Fruit fly (Drosophila melanogaster): ENCODE measurements around the gene CG10600.

Gene CG10600

DNA sequence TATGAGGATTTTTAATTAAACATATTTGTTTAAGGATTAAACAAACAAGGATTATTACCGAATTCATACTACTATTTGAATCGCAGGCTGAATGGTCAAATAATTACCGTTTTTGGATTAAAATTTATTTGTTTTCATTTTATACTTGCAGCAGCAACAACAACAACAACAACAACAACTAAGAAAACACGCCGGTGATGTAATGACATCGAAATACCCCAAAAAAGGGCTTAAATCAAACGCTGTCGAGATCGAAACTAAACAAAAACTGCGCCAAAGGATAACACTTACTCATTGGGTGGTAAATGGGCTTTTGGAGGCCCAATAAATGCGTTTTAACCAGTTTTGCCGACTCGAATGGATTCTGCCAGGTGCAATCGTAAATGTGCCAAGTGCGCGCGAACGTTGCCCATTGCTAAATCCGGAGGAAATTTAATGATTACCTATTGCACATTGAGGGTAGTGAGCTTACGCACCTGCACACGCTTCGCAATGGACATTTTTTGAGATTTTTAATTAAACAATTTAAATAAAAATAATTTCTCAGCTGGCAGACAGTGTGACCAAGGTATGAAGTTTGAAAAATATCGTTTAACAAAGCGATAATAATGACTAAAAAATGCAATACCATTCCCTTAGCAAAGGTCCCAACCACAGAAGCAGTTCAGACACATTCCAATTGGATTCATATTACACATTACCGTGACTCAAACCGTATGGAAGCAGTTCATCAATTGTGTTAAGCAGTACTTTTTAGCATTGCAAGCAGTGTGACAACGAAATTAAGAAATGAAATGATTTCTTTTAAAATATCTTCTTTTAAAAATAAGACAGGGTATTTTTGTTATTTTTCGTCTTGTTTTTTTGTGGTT lies 19.4 kb upstream of the CG10600 start, which contains the start of the genes CG10602 and mRpL13 (continued):
- TF ChIP-seq CG16815 (GFP tag; optimal IDR thresholded peaks at IDR 0.05) (no peak), CG11247 (GFP tag; IDR thresholded peaks at IDR 0.05) (no peak), knrl (GFP tag; IDR thresholded peaks at IDR 0.05; ENCODE audit: partially characterized antibody) (peak; percentile 77; the same call in 1 of the 3 replicates), CG2116 (GFP tag; optimal IDR thresholded peaks at IDR 0.05) (peak; percentile 36), CG10543 (GFP tag; optimal IDR thresholded peaks at IDR 0.05) (no peak), tio (GFP tag; optimal IDR thresholded peaks at IDR 0.05) (no peak), CG2875 (GFP tag; optimal IDR thresholded peaks at IDR 0.05) (no peak)

DNA sequence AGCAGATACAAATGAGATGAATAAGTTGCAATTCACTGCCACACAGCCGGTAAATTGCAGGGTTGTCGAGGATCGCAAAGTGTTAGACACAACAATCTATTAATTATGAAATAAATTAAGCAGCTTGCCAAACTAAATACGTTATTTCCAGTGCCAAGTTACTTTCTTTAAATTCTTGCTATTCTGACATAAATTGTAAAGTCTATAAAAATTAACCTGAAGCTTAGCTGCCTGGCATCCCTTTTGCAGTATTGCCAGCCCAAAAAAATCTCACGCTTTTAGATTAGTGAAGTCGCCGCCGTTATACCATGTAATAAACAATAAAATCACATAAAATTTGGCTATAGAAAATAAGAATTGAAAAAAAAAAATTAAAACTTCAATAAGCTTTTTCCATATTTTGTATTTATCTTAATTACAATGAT lies 18.2 kb upstream of the CG10600 start:
- no peak for TF ChIP-seq pfk (GFP tag; optimal IDR thresholded peaks at IDR 0.05)
- TF ChIP-seq onecut (GFP tag; IDR thresholded peaks at IDR 0.05), result peak; percentile 86
- no peak for TF ChIP-seq hth (optimal IDR thresholded peaks at IDR 0.05)
- TF ChIP-seq CG10979 (tag; optimal IDR thresholded peaks at IDR 0.05), result peak; percentile 87
- peak; percentile 92 for TF ChIP-seq Fer3 (tag; optimal IDR thresholded peaks at IDR 0.05)
- peak; percentile 87 for TF ChIP-seq Hr3 (GFP tag; optimal IDR thresholded peaks at IDR 0.05)
- TF ChIP-seq HLHmδ (GFP tag; optimal IDR thresholded peaks at IDR 0.05), result no peak
- peak; percentile 72 for TF ChIP-seq ttk (GFP tag; IDR thresholded peaks at IDR 0.05)
- peak; percentile 88 for TF ChIP-seq CG7556 (GFP tag; optimal IDR thresholded peaks at IDR 0.05)
- TF ChIP-seq CG18476 (GFP tag; optimal IDR thresholded peaks at IDR 0.05), result peak; percentile 61
- TF ChIP-seq CG43689 (GFP tag; IDR thresholded peaks at IDR 0.05), result peak; percentile 87
- no peak for TF ChIP-seq Doc3 (GFP tag; IDR thresholded peaks at IDR 0.05; ENCODE audit: partially characterized antibody)
- peak; percentile 91 for TF ChIP-seq CG14050 (GFP tag; IDR thresholded peaks at IDR 0.05)
- peak; percentile 87 for TF ChIP-seq CG1529 (GFP tag; optimal IDR thresholded peaks at IDR 0.05)
- TF ChIP-seq Scr (GFP tag; IDR thresholded peaks at IDR 0.05; ENCODE audit: partially characterized antibody), result peak; percentile 38; the same call in 1 of the 2 replicates
- peak; percentile 92 for TF ChIP-seq CG17359 (tag; optimal IDR thresholded peaks at IDR 0.05)
- TF ChIP-seq CG15269 (tag; optimal IDR thresholded peaks at IDR 0.05), result peak; percentile 93
- TF ChIP-seq Xbp1 (GFP tag; optimal IDR thresholded peaks at IDR 0.05), result peak; percentile 94
- TF ChIP-seq nmo (GFP tag; optimal IDR thresholded peaks at IDR 0.05), result peak; percentile 82
- peak; percentile 86 for TF ChIP-seq E2f1 (GFP tag; IDR thresholded peaks at IDR 0.05)
- TF ChIP-seq CG18599 (GFP tag; optimal IDR thresholded peaks at IDR 0.05), result peak; percentile 95
- TF ChIP-seq CG9797 (GFP tag; optimal IDR thresholded peaks at IDR 0.05), result peak; percentile 0
- peak; percentile 79 for TF ChIP-seq toy (GFP tag; IDR thresholded peaks at IDR 0.05)
- TF ChIP-seq CG13296 (GFP tag; optimal IDR thresholded peaks at IDR 0.05), result peak; percentile 93
- peak; percentile 89 for TF ChIP-seq CG17568 (GFP tag; optimal IDR thresholded peaks at IDR 0.05)
- TF ChIP-seq ci (GFP tag; IDR thresholded peaks at IDR 0.05), result peak; percentile 96
- peak; percentile 88 for TF ChIP-seq BtbVII (GFP tag; optimal IDR thresholded peaks at IDR 0.05)
- TF ChIP-seq abd-A (tag; optimal IDR thresholded peaks at IDR 0.05), result no peak
- peak; percentile 88 for TF ChIP-seq bowl (GFP tag; IDR thresholded peaks at IDR 0.05)
- TF ChIP-seq CG32772 (GFP tag; IDR thresholded peaks at IDR 0.05), result peak; percentile 92
- peak; percentile 84 for TF ChIP-seq CG6254 (GFP tag; optimal IDR thresholded peaks at IDR 0.05)
- TF ChIP-seq CG1024 (GFP tag; IDR thresholded peaks at IDR 0.05), result peak; percentile 81
- peak; percentile 86 for TF ChIP-seq ara (GFP tag; IDR thresholded peaks at IDR 0.05)
- peak; percentile 89 for TF ChIP-seq CG31441 (GFP tag; IDR thresholded peaks at IDR 0.05)
- peak; percentile 93 for TF ChIP-seq Awh (GFP tag; IDR thresholded peaks at IDR 0.05)
- peak; percentile 95 for TF ChIP-seq PHDP (tag; optimal IDR thresholded peaks at IDR 0.05)
- TF ChIP-seq ssp (GFP tag; IDR thresholded peaks at IDR 0.05), result peak; percentile 72
- TF ChIP-seq CG16815 (GFP tag; optimal IDR thresholded peaks at IDR 0.05), result peak; percentile 80
- TF ChIP-seq CG31365 (tag; optimal IDR thresholded peaks at IDR 0.05), result peak; percentile 70
- TF ChIP-seq danr (GFP tag; IDR thresholded peaks at IDR 0.05), result peak; percentile 81
- TF ChIP-seq Fer1 (GFP tag; optimal IDR thresholded peaks at IDR 0.05), result peak; percentile 92

Data from whole organism, embryonic.